Fruit fly (Drosophila melanogaster) S2 (cell line): ENCODE measurements around the gene Fbxl4.

ENCODE experiments used
- CG8478 ChIP-seq: fragments of >200 bp; optimal IDR thresholded peaks from 2 replicates; lab custom pipeline; 2018
- CTCF ChIP-seq, 2 experiments: fragments of >200 bp; optimal IDR thresholded peaks; 2 replicates each; lab custom pipeline; 2018

Gene Fbxl4

dm6 chrX:14191918-14192317, 45.8 kb downstream of the Fbxl4 start, which contains the start of gene CG13403:
Gene CG13403, minus strand, starts transcription at chrX:14192018.
- TF ChIP-seq CG8478 (lab: Kevin White, UChicago): no peak
- TF ChIP-seq CTCF (optimal IDR thresholded peaks at IDR 0.05; lab: Kevin White, UChicago): no peak

DNA sequence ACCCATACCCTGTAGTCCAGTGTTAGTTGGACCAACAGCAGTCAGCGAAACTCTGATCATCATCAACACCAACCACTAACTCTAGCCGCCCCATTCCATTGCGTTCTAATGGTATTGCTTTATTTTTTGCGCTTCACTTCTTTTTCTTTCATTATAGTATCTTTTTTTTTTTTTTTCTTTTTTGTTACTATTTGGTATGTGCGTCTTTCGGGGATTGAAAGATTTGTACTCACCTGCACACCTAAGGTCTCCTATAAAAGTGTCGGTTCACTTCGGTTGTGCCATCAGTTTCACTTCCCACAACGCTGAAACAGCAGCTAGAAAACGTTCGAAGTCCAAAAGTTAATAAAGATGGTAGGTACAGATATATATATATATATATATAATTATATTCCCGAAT, 48.5 kb downstream of the Fbxl4 start, which contains the start of gene CG11585:
Gene CG11585, plus strand, starts transcription at position 301 of the 400 bp plus-strand sequence.
- TF ChIP-seq CTCF (optimal IDR thresholded peaks at IDR 0.05; lab: Kevin White, UChicago) (no peak), CG8478 (lab: Kevin White, UChicago) (no peak)

dm6 chrX:14186953-14187352, 50.8 kb downstream of the Fbxl4 start, which contains the start of gene CG12481:
Gene CG12481, plus strand, starts transcription at chrX:14187253.
- TF ChIP-seq CG8478 (lab: Kevin White, UChicago): no peak
- no peak for TF ChIP-seq CTCF (optimal IDR thresholded peaks at IDR 0.05; lab: Kevin White, UChicago)
